Fruit fly (Drosophila melanogaster) whole organism, embryonic: ENCODE results near the gene CG14341.

Experiments
- CG10654 ChIP-seq: fragments of 200-800 bp; sonication (Bioruptor generic); optimal IDR thresholded peaks from 2 replicates; lab custom pipeline; 2016; ENCODE audit warnings: missing biosample characterization, missing genetic modification characterization
- CG6854 ChIP-seq: fragments of 200-800 bp; sonication (Bioruptor generic); optimal IDR thresholded peaks from 3 replicates; lab custom pipeline; 2017; ENCODE audit warnings: missing biosample characterization, mild to moderate bottlenecking, missing genetic modification characterization
- HLHmδ ChIP-seq: fragments of 200-800 bp; sonication (Bioruptor generic); optimal IDR thresholded peaks from 2 replicates; lab custom pipeline; 2018; ENCODE audit warnings: missing biosample characterization, mild to moderate bottlenecking, missing genetic modification characterization, moderate library complexity
- Xbp1 ChIP-seq: fragments of 200-800 bp; sonication (Bioruptor generic); optimal IDR thresholded peaks from 3 replicates; lab custom pipeline; 2016; ENCODE audit warnings: missing biosample characterization, mild to moderate bottlenecking, missing genetic modification characterization

DNA sequence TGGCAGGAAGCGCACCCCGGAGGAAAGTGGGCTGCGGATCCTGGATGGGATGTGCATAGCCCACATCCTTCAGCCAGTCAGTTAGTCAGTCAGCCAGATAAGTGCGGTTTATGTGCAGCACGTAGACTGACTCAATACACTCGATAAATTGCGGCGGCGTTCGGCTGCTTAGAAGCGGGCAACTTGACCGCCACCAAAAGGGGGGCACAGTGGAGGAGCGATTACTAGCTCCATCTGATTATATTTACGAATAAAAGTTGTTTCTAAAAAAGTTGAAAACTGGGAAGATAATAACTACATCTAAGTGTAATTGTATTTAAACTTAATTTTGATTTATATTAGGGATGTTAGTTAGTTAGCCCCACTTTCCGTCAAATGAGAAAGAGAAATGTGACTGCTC lies 36.1 kb downstream of the CG14341 start:
- no peak for TF ChIP-seq Xbp1
- TF ChIP-seq HLHmδ (GFP tag; lab: Kevin White, UChicago): no peak
- no peak for TF ChIP-seq CG6854 (GFP tag; lab: Kevin White, UChicago)
- no peak for TF ChIP-seq CG10654 (GFP tag; lab: Kevin White, UChicago)
